Worm (Caenorhabditis elegans) whole organism, young adult: ENCODE measurements around the gene ife-2.

Experiments
- B0261.1 ChIP-seq: sonication (generic microtip); optimal IDR thresholded peaks from 2 replicates; lab custom pipeline; 2016; ENCODE audit warnings: mild to moderate bottlenecking, missing genetic modification characterization, moderate library complexity, missing compliant biosample characterization
- B0336.3 ChIP-seq: fragments of 200-800 bp; sonication (Bioruptor generic); IDR thresholded peaks from 2 replicates; pipeline ENCODE4 v1.3.6; 2022; ENCODE audit warnings: missing genetic modification characterization, missing compliant biosample characterization
- C06A6.2 ChIP-seq: fragments of 200-800 bp; sonication (Bioruptor generic); conservative IDR thresholded peaks from 2 replicates; pipeline ENCODE4 v1.3.6; 2022; ENCODE audit warnings: missing genetic modification characterization, missing compliant biosample characterization
- D2030.7 ChIP-seq: fragments of 200-800 bp; sonication (Bioruptor generic); IDR thresholded peaks from 2 replicates; pipeline ENCODE4 v1.3.6; 2022; ENCODE audit warnings: missing genetic modification reagents, missing genetic modification characterization, missing compliant biosample characterization
- F22D6.2 ChIP-seq: sonication (generic microtip); optimal IDR thresholded peaks from 2 replicates; lab custom pipeline; 2016; ENCODE audit warnings: mild to moderate bottlenecking, missing genetic modification characterization, missing compliant biosample characterization
- F23B12.7 ChIP-seq: sonication (generic microtip); optimal IDR thresholded peaks from 2 replicates; lab custom pipeline; 2017; ENCODE audit warnings: missing genetic modification characterization, mild to moderate bottlenecking, missing compliant biosample characterization, antibody characterized with exemption, moderate library complexity; ENCODE audit not compliant: insufficient read depth
- F49E8.2 ChIP-seq: sonication (generic microtip); optimal IDR thresholded peaks from 3 replicates; lab custom pipeline; 2017; ENCODE audit warnings: missing genetic modification characterization, mild to moderate bottlenecking, missing compliant biosample characterization, antibody characterized with exemption, moderate library complexity; ENCODE audit not compliant: insufficient read depth
- T26A5.8 ChIP-seq: sonication (generic microtip); optimal IDR thresholded peaks from 2 replicates; lab custom pipeline; 2016; ENCODE audit warnings: missing genetic modification characterization, missing compliant biosample characterization
- Y53G8AR.9 ChIP-seq: fragments of 200-800 bp; sonication (Bioruptor generic); conservative IDR thresholded peaks from 2 replicates; pipeline ENCODE4 v1.3.6; 2022; ENCODE audit warnings: missing genetic modification reagents, missing genetic modification characterization, missing compliant biosample characterization
- Y79H2A.3 ChIP-seq: fragments of 200-800 bp; sonication (Bioruptor generic); conservative IDR thresholded peaks from 2 replicates; pipeline ENCODE4 v1.3.6; 2022; ENCODE audit warnings: missing genetic modification reagents, missing genetic modification characterization, missing compliant biosample characterization
- akir-1 ChIP-seq: fragments of 200-800 bp; sonication (Bioruptor generic); optimal IDR thresholded peaks from 2 replicates; lab custom pipeline; 2018; ENCODE audit warnings: mild to moderate bottlenecking, missing genetic modification characterization, moderate library complexity, missing compliant biosample characterization
- aptf-3 ChIP-seq: fragments of 200-800 bp; sonication (Bioruptor generic); IDR thresholded peaks from 2 replicates; pipeline ENCODE4 v1.3.6; 2022; ENCODE audit warnings: missing genetic modification characterization, missing compliant biosample characterization
- ccch-3 ChIP-seq: fragments of 200-800 bp; sonication (Bioruptor generic); optimal IDR thresholded peaks from 2 replicates; lab custom pipeline; 2018; ENCODE audit warnings: mild to moderate bottlenecking, missing genetic modification characterization, missing compliant biosample characterization
- ceh-40 ChIP-seq: fragments of 200-800 bp; sonication (Bioruptor generic); IDR thresholded peaks from 2 replicates; pipeline ENCODE4 v1.3.6; 2022; ENCODE audit warnings: missing genetic modification characterization, missing compliant biosample characterization
- ceh-79 ChIP-seq: sonication (generic microtip); optimal IDR thresholded peaks from 2 replicates; lab custom pipeline; 2017; ENCODE audit warnings: mild to moderate bottlenecking, missing genetic modification characterization, missing compliant biosample characterization
- dox-1 ChIP-seq: fragments of 200-800 bp; sonication (Bioruptor generic); IDR thresholded peaks from 2 replicates; pipeline ENCODE4 v1.3.6; 2022; ENCODE audit warnings: missing genetic modification reagents, missing genetic modification characterization, missing compliant biosample characterization
- dpff-1 ChIP-seq: sonication (generic microtip); optimal IDR thresholded peaks from 2 replicates; lab custom pipeline; 2017; ENCODE audit warnings: mild to moderate bottlenecking, missing genetic modification characterization, missing compliant biosample characterization
- dpl-1 ChIP-seq: fragments of 150-350 bp; optimal IDR thresholded peaks from 2 replicates; lab custom pipeline; 2014; ENCODE audit warnings: missing biosample characterization, missing genetic modification reagents, missing genetic modification characterization
- egl-44 ChIP-seq: fragments of 200-800 bp; sonication (Bioruptor generic); IDR thresholded peaks from 2 replicates; pipeline ENCODE4 v1.3.6; 2022; ENCODE audit warnings: missing genetic modification reagents, missing genetic modification characterization, missing compliant biosample characterization
- ets-4 ChIP-seq: fragments of 200-800 bp; sonication (Bioruptor generic); optimal IDR thresholded peaks from 2 replicates; lab custom pipeline; 2018; ENCODE audit warnings: mild to moderate bottlenecking, missing genetic modification characterization, missing compliant biosample characterization
- fkh-3 ChIP-seq: sonication (generic microtip); optimal IDR thresholded peaks from 2 replicates; lab custom pipeline; 2016; ENCODE audit warnings: mild to moderate bottlenecking, missing genetic modification characterization, missing compliant biosample characterization
- gei-17 ChIP-seq: fragments of 200-800 bp; sonication (Bioruptor generic); optimal IDR thresholded peaks from 2 replicates; lab custom pipeline; 2018; ENCODE audit warnings: mild to moderate bottlenecking, missing genetic modification characterization, missing compliant biosample characterization
- hlh-12 ChIP-seq: sonication (generic microtip); optimal IDR thresholded peaks from 2 replicates; lab custom pipeline; 2016; ENCODE audit warnings: missing genetic modification characterization, missing compliant biosample characterization
- hlh-26 ChIP-seq: fragments of 200-800 bp; sonication (Bioruptor generic); conservative IDR thresholded peaks from 2 replicates; pipeline ENCODE4 v1.3.6; 2022; ENCODE audit warnings: missing genetic modification reagents, missing genetic modification characterization, missing compliant biosample characterization
- hmg-1.2 ChIP-seq: fragments of 200-800 bp; sonication (Bioruptor generic); IDR thresholded peaks from 2 replicates; pipeline ENCODE4 v1.3.6; 2022; ENCODE audit warnings: missing genetic modification reagents, missing genetic modification characterization, missing compliant biosample characterization
- hsf-1 ChIP-seq: fragments of 200-800 bp; sonication (Bioruptor generic); IDR thresholded peaks from 2 replicates; pipeline ENCODE4 v1.3.6; 2022; ENCODE audit warnings: missing genetic modification reagents, missing genetic modification characterization, missing compliant biosample characterization
- let-607 ChIP-seq, 2 experiments: fragments of 200-800 bp in 1 of 2; sonication (Bioruptor generic) in 1 of 2; sonication (generic microtip) in 1 of 2; optimal IDR thresholded peaks; 2 replicates each; lab custom pipeline; 2016 to 2018; ENCODE audit warnings: mild to moderate bottlenecking in 2 of 2, missing compliant biosample characterization in 2 of 2, missing genetic modification characterization in 2 of 2, moderate library complexity in 2 of 2, missing genotype in 1 of 2
- lin-26 ChIP-seq: fragments of 200-800 bp; sonication (Bioruptor generic); IDR thresholded peaks from 2 replicates; pipeline ENCODE4 v1.3.6; 2022; ENCODE audit warnings: missing genetic modification reagents, missing genetic modification characterization, missing compliant biosample characterization
- lir-1 ChIP-seq: fragments of 200-800 bp; sonication (Bioruptor generic); conservative IDR thresholded peaks from 2 replicates; pipeline ENCODE4 v1.3.6; 2022; ENCODE audit warnings: missing genetic modification reagents, missing genetic modification characterization, missing compliant biosample characterization
- lsl-1 ChIP-seq: fragments of 200-800 bp; sonication (Bioruptor generic); optimal IDR thresholded peaks from 2 replicates; lab custom pipeline; 2018; ENCODE audit warnings: mild to moderate bottlenecking, missing genetic modification characterization, moderate library complexity, missing compliant biosample characterization
- lsy-27 ChIP-seq: sonication (generic microtip); optimal IDR thresholded peaks from 2 replicates; lab custom pipeline; 2017; ENCODE audit warnings: missing genetic modification characterization, mild to moderate bottlenecking, missing compliant biosample characterization, antibody characterized with exemption, missing genotype, borderline replicate concordance; ENCODE audit not compliant: insufficient read depth
- mcd-1 ChIP-seq: fragments of 200-800 bp; sonication (Bioruptor generic); IDR thresholded peaks from 2 replicates; pipeline ENCODE4 v1.3.6; 2022; ENCODE audit warnings: missing genetic modification reagents, missing genetic modification characterization, missing compliant biosample characterization
- mxl-1 ChIP-seq: sonication (generic microtip); optimal IDR thresholded peaks from 2 replicates; lab custom pipeline; 2016; ENCODE audit warnings: missing genetic modification characterization, missing compliant biosample characterization
- nfya-1 ChIP-seq: sonication (generic microtip); optimal IDR thresholded peaks from 2 replicates; lab custom pipeline; 2017; ENCODE audit warnings: antibody characterized with exemption, missing compliant biosample characterization, missing genetic modification characterization, borderline replicate concordance; ENCODE audit not compliant: insufficient read depth
- nfya-2 ChIP-seq: fragments of 200-800 bp; sonication (Bioruptor generic); IDR thresholded peaks from 2 replicates; pipeline ENCODE4 v1.3.6; 2022; ENCODE audit warnings: missing genetic modification reagents, missing genetic modification characterization, missing compliant biosample characterization
- nfyb-1 ChIP-seq: fragments of 200-800 bp; sonication (Bioruptor generic); IDR thresholded peaks from 2 replicates; pipeline ENCODE4 v1.3.6; 2022; ENCODE audit warnings: missing genetic modification reagents, missing genetic modification characterization, missing compliant biosample characterization
- nhr-120 ChIP-seq: fragments of 200-800 bp; sonication (Bioruptor generic); IDR thresholded peaks from 2 replicates; pipeline ENCODE4 v1.3.6; 2022; ENCODE audit warnings: missing genetic modification characterization, missing compliant biosample characterization
- nhr-179 ChIP-seq: sonication (generic microtip); optimal IDR thresholded peaks from 2 replicates; lab custom pipeline; 2016; ENCODE audit warnings: mild to moderate bottlenecking, missing genetic modification characterization, missing compliant biosample characterization
- nhr-90 ChIP-seq: sonication (generic microtip); optimal IDR thresholded peaks from 2 replicates; lab custom pipeline; 2016; ENCODE audit warnings: missing genotype, mild to moderate bottlenecking, missing genetic modification characterization, missing compliant biosample characterization
- pbrm-1 ChIP-seq: fragments of 200-800 bp; sonication (Bioruptor generic); IDR thresholded peaks from 2 replicates; pipeline ENCODE4 v1.3.6; 2022; ENCODE audit warnings: missing genetic modification reagents, missing genetic modification characterization, missing compliant biosample characterization
- rec-8 ChIP-seq, 2 experiments: sonication (generic microtip); optimal IDR thresholded peaks; 2 replicates each; lab custom pipeline; 2016; ENCODE audit warnings: mild to moderate bottlenecking in 2 of 2, missing genetic modification characterization in 2 of 2, missing genetic modification reagents in 2 of 2, missing genotype in 2 of 2, missing biosample characterization in 1 of 2, missing compliant biosample characterization in 1 of 2, moderate library complexity in 1 of 2
- snpc-1.3 ChIP-seq: sonication (generic microtip); optimal IDR thresholded peaks from 2 replicates; lab custom pipeline; 2017; ENCODE audit warnings: missing genetic modification characterization, mild to moderate bottlenecking, missing compliant biosample characterization, antibody characterized with exemption, moderate library complexity, missing genotype, missing genetic modification reagents; ENCODE audit not compliant: insufficient read depth
- tbp1 ChIP-seq: fragments of 200-800 bp; sonication (Bioruptor generic); optimal IDR thresholded peaks from 2 replicates; lab custom pipeline; 2018; ENCODE audit warnings: mild to moderate bottlenecking, missing genetic modification characterization, missing compliant biosample characterization
- unc-62 ChIP-seq: fragments of 150-350 bp; optimal IDR thresholded peaks from 2 replicates; lab custom pipeline; 2014; ENCODE audit warnings: missing biosample characterization, missing genetic modification reagents, missing genetic modification characterization
- xnd-1 ChIP-seq: sonication (generic microtip); optimal IDR thresholded peaks from 2 replicates; lab custom pipeline; 2016; ENCODE audit warnings: missing genotype, missing genetic modification reagents, missing genetic modification characterization, missing compliant biosample characterization
- zfh-2 ChIP-seq: fragments of 200-800 bp; sonication (Bioruptor generic); conservative IDR thresholded peaks from 2 replicates; pipeline ENCODE4 v1.3.6; 2022; ENCODE audit warnings: missing genetic modification reagents, missing genetic modification characterization, missing compliant biosample characterization
- ztf-22 ChIP-seq: fragments of 200-800 bp; sonication (Bioruptor generic); optimal IDR thresholded peaks from 2 replicates; lab custom pipeline; 2018; ENCODE audit warnings: mild to moderate bottlenecking, missing genetic modification characterization, moderate library complexity, missing compliant biosample characterization

ife-2 gene

DNA sequence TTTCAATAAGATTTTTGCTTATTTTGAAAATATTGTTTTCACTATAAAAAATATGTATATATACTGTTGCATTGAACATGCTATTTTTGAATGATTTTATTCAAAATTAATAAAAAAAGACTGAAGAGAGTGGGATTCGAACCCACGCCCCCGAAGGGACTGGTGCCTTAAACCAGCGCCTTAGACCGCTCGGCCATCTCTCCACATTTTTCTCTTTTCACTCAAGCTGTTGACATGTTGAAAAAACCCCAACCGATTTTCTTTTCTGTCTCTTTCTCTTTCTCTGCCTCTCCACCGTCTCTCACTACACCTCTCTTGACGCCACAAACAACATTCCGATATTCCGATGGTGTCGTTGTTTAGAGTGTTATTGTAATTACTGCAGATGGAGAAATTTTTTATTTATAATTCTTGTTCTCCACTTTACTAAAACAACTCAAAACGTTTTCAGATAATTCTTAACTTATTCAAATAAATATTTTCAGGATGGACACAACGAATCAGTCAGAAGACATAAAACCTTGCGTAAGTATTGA lies 29.3 kb downstream of the ife-2 start, which contains the start of gene sor-3 (continued):
- no peak for TF ChIP-seq ceh-79 (tag; lab: Kevin White, UChicago)
- TF ChIP-seq mxl-1 (tag; lab: Kevin White, UChicago): peak; percentile 85
- TF ChIP-seq nfya-1: no peak
- no peak for TF ChIP-seq unc-62 (GFP tag; lab: Kevin White, UChicago)
- TF ChIP-seq B0261.1: peak; percentile 96
- 0 out of 2 replicates have a peak, but pooled peaks have one; percentile 38 for TF ChIP-seq ceh-40 (GFP tag; lab: Robert Waterston, UW)
- no peak for TF ChIP-seq dpff-1 (tag; lab: Kevin White, UChicago)
- TF ChIP-seq C06A6.2: peak; percentile 57; the same call in 1 of the 2 replicates
- peak; percentile 93 for TF ChIP-seq tbp1 (GFP tag; lab: Kevin White, UChicago)
- peak; percentile 84 for TF ChIP-seq nhr-90 (tag; lab: Kevin White, UChicago)
- TF ChIP-seq snpc-1.3 (tag; lab: Kevin White, UChicago): peak; percentile 78
- TF ChIP-seq F22D6.2 (tag; lab: Kevin White, UChicago): peak; percentile 61
- TF ChIP-seq lsl-1 (GFP tag; lab: Kevin White, UChicago): peak; percentile 0
- peak; percentile 68 for TF ChIP-seq lir-1 (GFP tag; lab: Robert Waterston, UW)
- TF ChIP-seq aptf-3: no peak
- TF ChIP-seq hsf-1 (GFP tag; lab: Robert Waterston, UW): no peak
- TF ChIP-seq hlh-26: no peak
- peak; percentile 43 for TF ChIP-seq F49E8.2 (tag; lab: Kevin White, UChicago)
- TF ChIP-seq F23B12.7 (tag; lab: Kevin White, UChicago): peak; percentile 94
- TF ChIP-seq nfya-2: no peak
- TF ChIP-seq ztf-22 (GFP tag; lab: Kevin White, UChicago): no peak
- TF ChIP-seq dox-1: peak; percentile 78
- TF ChIP-seq dpl-1: no peak
- TF ChIP-seq nhr-120 (GFP tag; lab: Robert Waterston, UW): no peak
- TF ChIP-seq nhr-179: peak; percentile 35
- TF ChIP-seq fkh-3 (tag; lab: Kevin White, UChicago): no peak
- TF ChIP-seq hlh-12 (tag; lab: Kevin White, UChicago): peak; percentile 47
- no peak for TF ChIP-seq T26A5.8
- no peak for TF ChIP-seq B0336.3 (GFP tag; lab: Robert Waterston, UW)
- TF ChIP-seq ets-4 (GFP tag; lab: Kevin White, UChicago): no peak
- peak; percentile 62 to 76 for TF ChIP-seq let-607 (tag; optimal IDR thresholded peaks at IDR 0.05; lab: Kevin White, UChicago)
- peak; percentile 79 for TF ChIP-seq pbrm-1 (GFP tag; lab: Robert Waterston, UW)
- peak; percentile 85 for TF ChIP-seq nfyb-1 (GFP tag; lab: Robert Waterston, UW)
- peak; percentile 17 for TF ChIP-seq gei-17 (GFP tag; lab: Kevin White, UChicago)
- 0 out of 2 replicates have a peak, but pooled peaks have one; percentile 30 for TF ChIP-seq zfh-2 (GFP tag; lab: Robert Waterston, UW)
- TF ChIP-seq xnd-1 (tag; lab: Kevin White, UChicago): no peak
- TF ChIP-seq lin-26: peak; percentile 94
- peak; percentile 74 for TF ChIP-seq lsy-27
- peak; percentile 87 for TF ChIP-seq hmg-1.2 (GFP tag; lab: Robert Waterston, UW)
- TF ChIP-seq akir-1 (GFP tag; lab: Kevin White, UChicago): no peak
- TF ChIP-seq D2030.7 (GFP tag; lab: Robert Waterston, UW): peak; percentile 84
- peak; percentile 76; the same call in 1 of the 2 replicates for TF ChIP-seq egl-44 (GFP tag; lab: Robert Waterston, UW)
- peak; percentile 64 to 71 for TF ChIP-seq rec-8 (tag; optimal IDR thresholded peaks at IDR 0.05; lab: Kevin White, UChicago)
- no peak for TF ChIP-seq Y79H2A.3 (GFP tag; lab: Robert Waterston, UW)
- no peak; the same call in 1 of the 2 replicates for TF ChIP-seq mcd-1 (GFP tag; lab: Robert Waterston, UW)
- TF ChIP-seq ccch-3 (GFP tag; lab: Kevin White, UChicago): no peak
- peak; percentile 65; the same call in 1 of the 2 replicates for TF ChIP-seq Y53G8AR.9 (GFP tag; lab: Robert Waterston, UW)
